Worm (Caenorhabditis elegans): ENCODE data around the gene fbxa-215.

fbxa-215 gene

ce11 chrIV:13639027-13639426 lies 27.7 kb downstream of the fbxa-215 start, which contains the start of gene ugt-22:
Gene ugt-22, plus strand, starts transcription at chrIV:13639260.
- TF ChIP-seq nhr-42 (GFP tag; IDR thresholded peaks at IDR 0.05): no peak
- TF ChIP-seq tra-1 (GFP tag; IDR thresholded peaks at IDR 0.05): no peak
- TF ChIP-seq dve-1 (tag; optimal IDR thresholded peaks at IDR 0.05; ENCODE audit: insufficient read depth): peak; percentile 37
- TF ChIP-seq lin-39 (tag; optimal IDR thresholded peaks at IDR 0.05): no peak
- no peak for TF ChIP-seq ceh-32 (tag; optimal IDR thresholded peaks at IDR 0.05; ENCODE audit: poor library complexity)
- TF ChIP-seq unc-62 (GFP tag; optimal IDR thresholded peaks at IDR 0.05 in 1 of 2): no peak
- no peak for TF ChIP-seq unc-62 (tag; optimal IDR thresholded peaks at IDR 0.05)
- no peak for TF ChIP-seq daf-16 (GFP tag; optimal IDR thresholded peaks at IDR 0.05)
- TF ChIP-seq daf-16 (tag; optimal IDR thresholded peaks at IDR 0.05): peak; percentile 47
- no peak for TF ChIP-seq gei-8 (GFP tag; optimal IDR thresholded peaks at IDR 0.05)
- TF ChIP-seq ztf-7 (tag; optimal IDR thresholded peaks at IDR 0.05): peak; percentile 31
- peak; percentile 50 for TF ChIP-seq dmd-6 (GFP tag; IDR thresholded peaks at IDR 0.05)
- peak; percentile 83 for TF ChIP-seq pqm-1 (tag; optimal IDR thresholded peaks at IDR 0.05)
- no peak for TF ChIP-seq lin-15B (tag; optimal IDR thresholded peaks at IDR 0.05)
- TF ChIP-seq nhr-77 (tag; optimal IDR thresholded peaks at IDR 0.05): peak; percentile 5

ce11 chrIV:13636975-13637374 lies 29.7 kb downstream of the fbxa-215 start, which contains the start of gene C08F11.7:
Gene C08F11.7, plus strand, starts transcription at chrIV:13637275.
- TF ChIP-seq dmd-9 (GFP tag; IDR thresholded peaks at IDR 0.05) (no peak), cey-2 (tag; optimal IDR thresholded peaks at IDR 0.05; ENCODE audit: borderline replicate concordance, insufficient read depth) (no peak), egl-43 (GFP tag; IDR thresholded peaks at IDR 0.05) (no peak), dmd-8 (GFP tag; IDR thresholded peaks at IDR 0.05) (no peak), ces-1 (GFP tag; optimal IDR thresholded peaks at IDR 0.05) (no peak), arid-1 (GFP tag; conservative IDR thresholded peaks at IDR 0.05) (no peak)

- TF ChIP-seq daf-16 (GFP tag; optimal IDR thresholded peaks at IDR 0.05) (no peak), daf-16 (tag; optimal IDR thresholded peaks at IDR 0.05) (peak; percentile 80), ztf-7 (tag; optimal IDR thresholded peaks at IDR 0.05) (peak; percentile 18), rbr-2 (tag; optimal IDR thresholded peaks at IDR 0.05) (no peak)
These were observed 33.5 kb downstream of the fbxa-215 start, which contains the start of gene fbxa-98 for ce11 chrIV:13633165-13633564. Gene fbxa-98, plus strand, starts transcription at chrIV:13633407.

DNA sequence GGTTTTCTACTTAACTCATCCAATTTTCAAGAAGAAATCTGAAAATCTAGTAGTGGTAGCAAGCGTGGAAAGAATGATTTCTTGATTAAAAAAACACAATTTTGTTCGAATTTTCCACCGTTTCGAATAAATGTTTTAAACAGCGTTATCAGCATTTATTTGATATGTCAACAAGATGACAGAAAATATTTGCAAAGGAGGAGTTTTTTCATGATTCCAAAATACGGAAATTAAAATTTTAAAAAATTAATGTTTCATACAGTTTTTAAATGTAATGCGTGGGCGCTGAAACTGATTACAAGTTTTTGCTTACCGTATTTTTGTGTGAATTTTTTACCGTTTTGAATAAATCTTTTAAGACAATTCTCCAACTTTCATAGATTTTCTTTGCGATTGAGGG lies 34.1 kb downstream of the fbxa-215 start:
- no peak for TF ChIP-seq ceh-28 (tag; optimal IDR thresholded peaks at IDR 0.05)
- no peak for TF ChIP-seq spr-1 (tag; optimal IDR thresholded peaks at IDR 0.05)
- TF ChIP-seq spr-3 (GFP tag; optimal IDR thresholded peaks at IDR 0.05): no peak
- TF ChIP-seq vab-7 (GFP tag; IDR thresholded peaks at IDR 0.05): no peak
- no peak for TF ChIP-seq lin-29 (GFP tag; IDR thresholded peaks at IDR 0.05)
- TF ChIP-seq ceh-32 (tag; optimal IDR thresholded peaks at IDR 0.05; ENCODE audit: poor library complexity): no peak
- no peak for TF ChIP-seq tag-97 (GFP tag; IDR thresholded peaks at IDR 0.05)
- TF ChIP-seq ZK337.2 (GFP tag; IDR thresholded peaks at IDR 0.05): no peak
- no peak for TF ChIP-seq nhr-11 (tag; optimal IDR thresholded peaks at IDR 0.05)
- no peak for TF ChIP-seq nhr-6 (tag; optimal IDR thresholded peaks at IDR 0.05)
- no peak for TF ChIP-seq nhr-111 (GFP tag; optimal IDR thresholded peaks at IDR 0.05)
- peak in 1 of 2 experiments; percentile 69 for TF ChIP-seq unc-62 (GFP tag; optimal IDR thresholded peaks at IDR 0.05 in 1 of 2)
- no peak for TF ChIP-seq unc-62 (tag; optimal IDR thresholded peaks at IDR 0.05)
- TF ChIP-seq lin-13 (GFP tag; optimal IDR thresholded peaks at IDR 0.05): no peak
- no peak for TF ChIP-seq mxl-2 (GFP tag; conservative IDR thresholded peaks at IDR 0.05)
- TF ChIP-seq daf-16 (GFP tag; optimal IDR thresholded peaks at IDR 0.05): no peak
- TF ChIP-seq daf-16 (tag; optimal IDR thresholded peaks at IDR 0.05): peak; percentile 57
- no peak for TF ChIP-seq lin-38 (GFP tag; IDR thresholded peaks at IDR 0.05)
- no peak for TF ChIP-seq nhr-41 (GFP tag; IDR thresholded peaks at IDR 0.05)
- TF ChIP-seq zip-11 (GFP tag; IDR thresholded peaks at IDR 0.05): no peak
- no peak for TF ChIP-seq nhr-102 (tag; optimal IDR thresholded peaks at IDR 0.05)
- TF ChIP-seq gei-8 (GFP tag; optimal IDR thresholded peaks at IDR 0.05): no peak
- peak; percentile 24 for TF ChIP-seq pqm-1 (tag; optimal IDR thresholded peaks at IDR 0.05)
